Worm (Caenorhabditis elegans): ENCODE measurements around the gene C17C3.15.

Gene C17C3.15

DNA sequence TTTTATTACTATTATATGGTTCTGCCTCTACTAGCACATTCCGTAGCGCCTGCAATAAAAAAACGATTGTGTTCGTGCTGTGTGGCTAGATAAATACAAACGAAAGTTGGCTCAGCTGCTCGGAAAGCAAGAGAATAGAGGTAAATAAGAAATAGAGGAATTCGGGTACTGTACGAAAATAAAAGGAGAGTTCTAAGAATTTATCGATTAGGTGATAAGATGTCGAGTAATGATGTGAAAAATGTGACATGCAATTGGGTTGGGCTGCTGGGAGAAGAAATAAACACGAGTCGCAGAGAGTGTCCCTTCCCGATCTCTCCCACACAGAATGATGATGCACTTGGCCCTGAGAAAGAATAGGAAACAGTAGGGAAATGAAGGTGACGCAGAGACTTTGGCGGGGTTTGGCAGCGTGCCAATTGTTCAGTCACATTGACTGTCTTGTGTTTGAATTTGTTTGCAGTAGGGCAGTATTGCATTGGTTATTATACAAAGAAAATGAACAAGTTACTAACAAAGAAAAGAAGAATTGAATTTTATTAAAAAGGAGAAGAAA, 23.0 kb downstream of the C17C3.15 start, which contains the start of gene cdc-14 (continued):
- TF ChIP-seq hif-1 (tag; optimal IDR thresholded peaks at IDR 0.05) (peak in 1 of 2 experiments; percentile 44), dve-1 (tag; optimal IDR thresholded peaks at IDR 0.05; ENCODE audit: insufficient read depth) (peak; percentile 81), nhr-77 (tag; optimal IDR thresholded peaks at IDR 0.05) (peak; percentile 63), mxl-3 (GFP tag; optimal IDR thresholded peaks at IDR 0.05) (peak; percentile 81), lsy-2 (tag; optimal IDR thresholded peaks at IDR 0.05) (peak; percentile 9 to 80), aly-2 (tag; optimal IDR thresholded peaks at IDR 0.05) (no peak), ces-1 (GFP tag; optimal IDR thresholded peaks at IDR 0.05) (no peak), unc-39 (tag; optimal IDR thresholded peaks at IDR 0.05) (no peak), nhr-6 (tag; optimal IDR thresholded peaks at IDR 0.05) (peak; percentile 55), daf-12 (tag; optimal IDR thresholded peaks at IDR 0.05) (no peak), zip-2 (tag; optimal IDR thresholded peaks at IDR 0.05) (no peak), nhr-48 (tag; optimal IDR thresholded peaks at IDR 0.05) (no peak), mxl-2 (GFP tag; conservative IDR thresholded peaks at IDR 0.05) (no peak), sdz-12 (GFP tag; optimal IDR thresholded peaks at IDR 0.05) (no peak), lin-13 (GFP tag; optimal IDR thresholded peaks at IDR 0.05) (no peak), aha-1 (tag) (no peak), ceh-82 (tag; optimal IDR thresholded peaks at IDR 0.05) (no peak), F49E8.2 (tag; optimal IDR thresholded peaks at IDR 0.05; ENCODE audit: borderline replicate concordance) (no peak), daf-16 (GFP tag; optimal IDR thresholded peaks at IDR 0.05) (peak in 1 of 2 experiments; percentile 12), daf-16 (tag; optimal IDR thresholded peaks at IDR 0.05) (peak; percentile 56), lin-29 (GFP tag; IDR thresholded peaks at IDR 0.05) (no peak), dpl-1 (GFP tag; optimal IDR thresholded peaks at IDR 0.05) (peak; percentile 66), lin-15B (tag; optimal IDR thresholded peaks at IDR 0.05) (no peak), zfp-3 (GFP tag; conservative IDR thresholded peaks at IDR 0.05) (no peak), T26A8.4 (GFP tag; IDR thresholded peaks at IDR 0.05) (no peak), nhr-102 (tag; optimal IDR thresholded peaks at IDR 0.05) (no peak), zfp-2 (tag; optimal IDR thresholded peaks at IDR 0.05) (no peak), rbr-2 (tag; optimal IDR thresholded peaks at IDR 0.05) (peak; percentile 32), F37D6.2 (tag; optimal IDR thresholded peaks at IDR 0.05) (no peak), T20F7.1 (GFP tag; optimal IDR thresholded peaks at IDR 0.05) (peak; percentile 41), pha-4 (GFP tag; IDR thresholded peaks at IDR 0.05) (no peak), pha-4 (tag; optimal IDR thresholded peaks at IDR 0.05) (peak; percentile 13), F26F4.8 (GFP tag; conservative IDR thresholded peaks at IDR 0.05) (no peak), lin-39 (tag; optimal IDR thresholded peaks at IDR 0.05) (no peak), daf-19 (GFP tag; conservative IDR thresholded peaks at IDR 0.05) (no peak), ZK337.2 (GFP tag; IDR thresholded peaks at IDR 0.05) (no peak), gei-8 (GFP tag; optimal IDR thresholded peaks at IDR 0.05) (no peak), nhr-42 (GFP tag; IDR thresholded peaks at IDR 0.05) (no peak), zip-11 (GFP tag; IDR thresholded peaks at IDR 0.05) (no peak), lin-1 (GFP tag; IDR thresholded peaks at IDR 0.05) (no peak), nhr-237 (tag; optimal IDR thresholded peaks at IDR 0.05) (no peak), unc-62 (GFP tag; optimal IDR thresholded peaks at IDR 0.05 in 1 of 2) (peak in 1 of 2 experiments; percentile 87), unc-62 (tag; optimal IDR thresholded peaks at IDR 0.05) (no peak), Y48G9A.11 (GFP tag; IDR thresholded peaks at IDR 0.05) (no peak), madf-5 (GFP tag; IDR thresholded peaks at IDR 0.05) (no peak), pqm-1 (tag; optimal IDR thresholded peaks at IDR 0.05) (no peak), mdt-29 (GFP tag; IDR thresholded peaks at IDR 0.05) (no peak), vab-7 (GFP tag; IDR thresholded peaks at IDR 0.05) (no peak), lim-7 (GFP tag; IDR thresholded peaks at IDR 0.05) (no peak), dmd-6 (GFP tag; IDR thresholded peaks at IDR 0.05) (peak; percentile 39; the same call in 1 of the 2 replicates), lin-38 (GFP tag; IDR thresholded peaks at IDR 0.05) (peak; percentile 75), ZK546.5 (tag; optimal IDR thresholded peaks at IDR 0.05) (no peak), F44E2.7 (GFP tag; IDR thresholded peaks at IDR 0.05) (no peak)
